Fruit fly (Drosophila melanogaster): ENCODE results near the gene CG12713.

- TF ChIP-seq Sin3A (optimal IDR thresholded peaks at IDR 0.05) (no peak), CG6683 (GFP tag; optimal IDR thresholded peaks at IDR 0.05) (no peak), CG31388 (GFP tag; optimal IDR thresholded peaks at IDR 0.05) (no peak), sna (GFP tag; IDR thresholded peaks at IDR 0.05; ENCODE audit: partially characterized antibody) (no peak), wek (GFP tag; optimal IDR thresholded peaks at IDR 0.05) (no peak)
These were observed 23.8 kb downstream of the CG12713 start for dm6 chr3L:15856035-15856434.

Measured in whole organism, embryonic.